Fruit fly (Drosophila melanogaster) whole organism, embryonic: ENCODE measurements around the gene Naam.

Experiments used
- Abd-B ChIP-seq: fragments of 200-800 bp; sonication (Bioruptor generic); optimal IDR thresholded peaks from 2 replicates; lab custom pipeline; 2018; ENCODE audit warnings: missing biosample characterization, mild to moderate bottlenecking, missing genetic modification characterization, moderate library complexity
- Aef1 ChIP-seq: fragments of 200-800 bp; sonication (Bioruptor generic); IDR thresholded peaks from 3 replicates; pipeline ENCODE4 v1.3.6; 2022; ENCODE audit warnings: missing biosample characterization, missing genetic modification characterization
- CG1024 ChIP-seq: fragments of 200-800 bp; sonication (Bioruptor generic); IDR thresholded peaks from 2 replicates; pipeline ENCODE4 v1.3.6; 2022; ENCODE audit warnings: missing biosample characterization, missing genetic modification characterization
- CG10565 ChIP-seq: fragments of 200-800 bp; sonication (Bioruptor generic); optimal IDR thresholded peaks from 3 replicates; lab custom pipeline; 2016; ENCODE audit warnings: missing biosample characterization, mild to moderate bottlenecking, missing genetic modification characterization
- CG12104 ChIP-seq: fragments of 200-800 bp; sonication (Bioruptor generic); optimal IDR thresholded peaks from 3 replicates; lab custom pipeline; 2016; ENCODE audit warnings: missing biosample characterization, missing genetic modification characterization
- CG12299 ChIP-seq: fragments of 200-800 bp; sonication (Bioruptor generic); optimal IDR thresholded peaks from 2 replicates; lab custom pipeline; 2018; ENCODE audit warnings: missing biosample characterization, mild to moderate bottlenecking, missing genetic modification characterization
- CG13624 ChIP-seq: fragments of 200-800 bp; sonication (Bioruptor generic); optimal IDR thresholded peaks from 2 replicates; lab custom pipeline; 2016; ENCODE audit warnings: missing biosample characterization, missing genetic modification characterization
- CG16863 ChIP-seq: fragments of 200-800 bp; sonication (Bioruptor generic); optimal IDR thresholded peaks from 3 replicates; lab custom pipeline; 2016; ENCODE audit warnings: missing biosample characterization, missing genetic modification characterization
- CG17802 ChIP-seq: fragments of 200-800 bp; sonication (Bioruptor generic); optimal IDR thresholded peaks from 2 replicates; lab custom pipeline; 2018; ENCODE audit warnings: missing biosample characterization, mild to moderate bottlenecking, missing genetic modification characterization, moderate library complexity
- CG2199 ChIP-seq: fragments of 200-800 bp; sonication (Bioruptor generic); IDR thresholded peaks from 3 replicates; pipeline ENCODE4 v1.3.6; 2022; ENCODE audit warnings: missing biosample characterization, missing genetic modification characterization
- CG30020 ChIP-seq: fragments of 200-800 bp; optimal IDR thresholded peaks from 2 replicates; lab custom pipeline; 2019; ENCODE audit warnings: missing biosample characterization, mild to moderate bottlenecking, missing genetic modification characterization, moderate library complexity
- CG30403 ChIP-seq: fragments of 200-800 bp; sonication (Bioruptor generic); optimal IDR thresholded peaks from 3 replicates; lab custom pipeline; 2016; ENCODE audit warnings: missing biosample characterization, missing genetic modification characterization
- CG30431 ChIP-seq: fragments of 200-800 bp; sonication (Bioruptor generic); optimal IDR thresholded peaks from 2 replicates; lab custom pipeline; 2017; ENCODE audit warnings: missing biosample characterization, missing genetic modification characterization
- CG31388 ChIP-seq: fragments of 200-800 bp; sonication (Bioruptor generic); optimal IDR thresholded peaks from 2 replicates; lab custom pipeline; 2016; ENCODE audit warnings: missing biosample characterization, missing genetic modification characterization
- CG42726 ChIP-seq: fragments of 200-800 bp; sonication (Bioruptor generic); IDR thresholded peaks from 2 replicates; pipeline ENCODE4 v1.3.6; 2022; ENCODE audit warnings: missing biosample characterization, missing genetic modification characterization; ENCODE audit not compliant: partially characterized antibody
- CG5245 ChIP-seq: fragments of 200-800 bp; sonication (Bioruptor generic); optimal IDR thresholded peaks from 3 replicates; lab custom pipeline; 2016; ENCODE audit warnings: missing biosample characterization, missing genetic modification characterization
- CG7786 ChIP-seq: fragments of 200-800 bp; sonication (Bioruptor generic); optimal IDR thresholded peaks from 2 replicates; lab custom pipeline; 2016; ENCODE audit warnings: missing biosample characterization, missing genetic modification characterization
- Dbx ChIP-seq: fragments of 200-800 bp; sonication (Bioruptor generic); IDR thresholded peaks from 3 replicates; pipeline ENCODE4 v1.3.6; 2022; ENCODE audit warnings: missing biosample characterization, missing genetic modification characterization
- Dref ChIP-seq: fragments of 200-800 bp; sonication (Bioruptor generic); IDR thresholded peaks from 2 replicates; pipeline ENCODE4 v1.3.6; 2022; ENCODE audit warnings: missing biosample characterization, missing genetic modification characterization
- HLH54F ChIP-seq: fragments of 200-800 bp; sonication (Bioruptor generic); optimal IDR thresholded peaks from 3 replicates; lab custom pipeline; 2016; ENCODE audit warnings: missing biosample characterization, missing genetic modification characterization
- Hey ChIP-seq: fragments of 200-800 bp; sonication (Bioruptor generic); optimal IDR thresholded peaks from 3 replicates; lab custom pipeline; 2018; ENCODE audit warnings: missing biosample characterization, mild to moderate bottlenecking, missing genetic modification characterization
- HmgD ChIP-seq: fragments of 200-800 bp; sonication (Bioruptor generic); optimal IDR thresholded peaks from 3 replicates; lab custom pipeline; 2016; ENCODE audit warnings: missing biosample characterization, missing genetic modification characterization
- Med ChIP-seq: fragments of 200-800 bp; sonication (Bioruptor generic); peaks from one replicate; lab custom pipeline; 2016; ENCODE audit warnings: missing biosample characterization, missing genetic modification characterization, mild to moderate bottlenecking, inconsistent platforms, moderate library complexity
- Neu2 ChIP-seq: fragments of 200-800 bp; sonication (Bioruptor generic); optimal IDR thresholded peaks from 3 replicates; lab custom pipeline; 2016; ENCODE audit warnings: missing biosample characterization, missing genetic modification characterization, borderline replicate concordance
- Nf-YA ChIP-seq: fragments of 200-800 bp; sonication (Bioruptor generic); IDR thresholded peaks from 2 replicates; pipeline ENCODE4 v1.3.6; 2022; ENCODE audit warnings: missing biosample characterization, missing genetic modification characterization
- Pdp1 ChIP-seq, 2 experiments: fragments of 200-800 bp; sonication (Bioruptor generic); optimal IDR thresholded peaks; 3 replicates each; lab custom pipeline; 2016; ENCODE audit warnings: missing biosample characterization in 2 of 2, missing genetic modification characterization in 2 of 2, mild to moderate bottlenecking in 1 of 2, moderate library complexity in 1 of 2
- Side ChIP-seq: fragments of 200-800 bp; sonication (Bioruptor generic); optimal IDR thresholded peaks from 2 replicates; lab custom pipeline; 2016; ENCODE audit warnings: missing biosample characterization, missing genetic modification characterization
- al ChIP-seq: fragments of 200-800 bp; sonication (Bioruptor generic); IDR thresholded peaks from 2 replicates; pipeline ENCODE4 v1.3.6; 2022; ENCODE audit warnings: missing biosample characterization, missing genetic modification characterization
- ase ChIP-seq: fragments of 200-800 bp; sonication (Bioruptor generic); IDR thresholded peaks from 3 replicates; pipeline ENCODE4 v1.3.6; 2022; ENCODE audit warnings: missing biosample characterization, missing genetic modification characterization
- cato ChIP-seq: fragments of 200-800 bp; sonication (Bioruptor generic); optimal IDR thresholded peaks from 2 replicates; lab custom pipeline; 2016; ENCODE audit warnings: missing biosample characterization, missing genetic modification characterization, borderline replicate concordance
- chif ChIP-seq, 2 experiments: fragments of 200-800 bp; sonication (Bioruptor generic); optimal IDR thresholded peaks; 3 replicates each; lab custom pipeline; 2016; ENCODE audit warnings: missing biosample characterization in 2 of 2, missing genetic modification characterization in 2 of 2
- corto ChIP-seq: fragments of 200-800 bp; sonication (Bioruptor generic); optimal IDR thresholded peaks from 2 replicates; lab custom pipeline; 2016; ENCODE audit warnings: missing biosample characterization, mild to moderate bottlenecking, missing genetic modification characterization, moderate library complexity
- da ChIP-seq: fragments of 200-800 bp; sonication (Bioruptor generic); optimal IDR thresholded peaks from 2 replicates; lab custom pipeline; 2016; ENCODE audit warnings: missing biosample characterization, missing genetic modification characterization
- dmrt11E ChIP-seq: fragments of 200-800 bp; sonication (Bioruptor generic); optimal IDR thresholded peaks from 3 replicates; lab custom pipeline; 2018; ENCODE audit warnings: missing biosample characterization, mild to moderate bottlenecking, missing genetic modification characterization, moderate library complexity
- esg ChIP-seq: fragments of 200-800 bp; sonication (Bioruptor generic); conservative IDR thresholded peaks from 2 replicates; pipeline ENCODE4 v1.3.6; 2022; ENCODE audit warnings: missing biosample characterization, missing genetic modification characterization
- eyg ChIP-seq: fragments of 200-800 bp; sonication (Bioruptor generic); optimal IDR thresholded peaks from 3 replicates; lab custom pipeline; 2016; ENCODE audit warnings: missing biosample characterization, missing genetic modification characterization
- fu2 ChIP-seq: fragments of 200-800 bp; sonication (Bioruptor generic); optimal IDR thresholded peaks from 2 replicates; lab custom pipeline; 2016; ENCODE audit warnings: missing biosample characterization, missing genetic modification characterization
- gce ChIP-seq: fragments of 200-800 bp; sonication (Bioruptor generic); IDR thresholded peaks from 3 replicates; pipeline ENCODE4 v1.3.6; 2022; ENCODE audit warnings: missing biosample characterization, missing genetic modification characterization
- her ChIP-seq: fragments of 200-800 bp; sonication (Bioruptor generic); optimal IDR thresholded peaks from 2 replicates; lab custom pipeline; 2016; ENCODE audit warnings: missing biosample characterization, missing genetic modification characterization
- kay ChIP-seq: fragments of 200-800 bp; sonication (Bioruptor generic); optimal IDR thresholded peaks from 2 replicates; lab custom pipeline; 2016; ENCODE audit warnings: missing biosample characterization, missing genetic modification characterization
- oc ChIP-seq: fragments of 200-800 bp; sonication (Bioruptor generic); optimal IDR thresholded peaks from 2 replicates; lab custom pipeline; 2018; ENCODE audit warnings: missing biosample characterization, mild to moderate bottlenecking, missing genetic modification characterization, moderate library complexity
- pan ChIP-seq, 4 experiments: fragments of >200 bp in 3 of 4; fragments of 200-800 bp in 1 of 4; sonication (Bioruptor generic) in 1 of 4; optimal IDR thresholded peaks in 3 of 4; IDR thresholded peaks in 1 of 4; 2 replicates each; pipeline versions ENCODE4 v1.3.6 to Lab custom; 2017 to 2022; ENCODE audit warnings: missing biosample characterization in 2 of 4, missing genetic modification characterization in 2 of 4, mixed read lengths in 1 of 4
- pzg ChIP-seq: fragments of 200-800 bp; sonication (Bioruptor generic); optimal IDR thresholded peaks from 3 replicates; lab custom pipeline; 2018; ENCODE audit warnings: missing biosample characterization, mild to moderate bottlenecking, missing genetic modification characterization, moderate library complexity
- repo ChIP-seq: fragments of 200-800 bp; sonication (Bioruptor generic); optimal IDR thresholded peaks from 2 replicates; lab custom pipeline; 2016; ENCODE audit warnings: missing biosample characterization, missing genetic modification characterization
- sna ChIP-seq: fragments of 200-800 bp; sonication (Bioruptor generic); IDR thresholded peaks from 2 replicates; pipeline ENCODE4 v1.3.6; 2022; ENCODE audit warnings: missing biosample characterization, missing genetic modification characterization; ENCODE audit not compliant: partially characterized antibody
- stc ChIP-seq: fragments of 200-800 bp; sonication (Bioruptor generic); IDR thresholded peaks from 2 replicates; pipeline ENCODE4 v1.3.6; 2022; ENCODE audit warnings: missing biosample characterization, missing genetic modification characterization
- tin ChIP-seq: fragments of 200-800 bp; sonication (Bioruptor generic); optimal IDR thresholded peaks from 3 replicates; lab custom pipeline; 2016; ENCODE audit warnings: missing biosample characterization, missing genetic modification characterization
- wdn ChIP-seq: fragments of 200-800 bp; sonication (Bioruptor generic); IDR thresholded peaks from 2 replicates; pipeline ENCODE4 v1.3.6; 2022; ENCODE audit warnings: missing biosample characterization, missing genetic modification characterization
- zf30C ChIP-seq: fragments of 200-800 bp; sonication (Bioruptor generic); optimal IDR thresholded peaks from 3 replicates; lab custom pipeline; 2018; ENCODE audit warnings: missing biosample characterization, mild to moderate bottlenecking, missing genetic modification characterization
- zfh2 ChIP-seq: fragments of 200-800 bp; sonication (Bioruptor generic); optimal IDR thresholded peaks from 2 replicates; lab custom pipeline; 2016; ENCODE audit warnings: missing biosample characterization, missing genetic modification characterization

Gene Naam

dm6 chr3R:19641498-19642065, 29.7 kb upstream of the Naam start (continued):
- peak; percentile 82 for TF ChIP-seq dmrt11E (tag; lab: Kevin White, UChicago)
- TF ChIP-seq Hey, result no peak
- peak; percentile 83 for TF ChIP-seq CG12104 (GFP tag; lab: Kevin White, UChicago)
- peak; percentile 16 for TF ChIP-seq HLH54F
- TF ChIP-seq pzg, result no peak
- no peak for TF ChIP-seq fu2 (GFP tag; lab: Kevin White, UChicago)
- TF ChIP-seq Side, result peak; percentile 8
- TF ChIP-seq esg (GFP tag; lab: Robert Waterston, UW), result peak; percentile 80
- peak; percentile 75 for TF ChIP-seq tin
- peak; percentile 86 for TF ChIP-seq Dbx (GFP tag; lab: Robert Waterston, UW)
- no peak for TF ChIP-seq da (GFP tag; lab: Kevin White, UChicago)
- TF ChIP-seq Pdp1 (GFP tag; optimal IDR thresholded peaks at IDR 0.05; lab: Kevin White, UChicago), result peak; percentile 51 to 76
- TF ChIP-seq CG12299 (tag; lab: Kevin White, UChicago), result peak; percentile 88
- TF ChIP-seq CG13624 (GFP tag; lab: Kevin White, UChicago), result peak; percentile 70
- no peak for TF ChIP-seq CG42726 (GFP tag; lab: Robert Waterston, UW)
- peak; percentile 31 for TF ChIP-seq her
- TF ChIP-seq zfh2 (GFP tag; lab: Kevin White, UChicago), result peak; percentile 40
- peak; percentile 92 for TF ChIP-seq gce (GFP tag; lab: Robert Waterston, UW)
- TF ChIP-seq oc (tag; lab: Kevin White, UChicago), result peak; percentile 86
- TF ChIP-seq Aef1 (GFP tag; lab: Robert Waterston, UW), result peak; percentile 78
- peak; percentile 19 for TF ChIP-seq CG17802 (tag; lab: Kevin White, UChicago)
- peak; percentile 2 to 52 for TF ChIP-seq chif (GFP tag; optimal IDR thresholded peaks at IDR 0.05; lab: Kevin White, UChicago)
- TF ChIP-seq cato (GFP tag; lab: Kevin White, UChicago), result peak; percentile 27
- TF ChIP-seq CG30431 (GFP tag; lab: Kevin White, UChicago), result no peak
- TF ChIP-seq Neu2 (GFP tag; lab: Kevin White, UChicago), result no peak
- no peak for TF ChIP-seq zf30C (GFP tag; lab: Kevin White, UChicago)
- peak; percentile 23 for TF ChIP-seq CG30020
- TF ChIP-seq Nf-YA (GFP tag; lab: Robert Waterston, UW), result peak; percentile 73
- peak; percentile 47 for TF ChIP-seq corto
- TF ChIP-seq wdn (GFP tag; lab: Robert Waterston, UW), result peak; percentile 85
- TF ChIP-seq ase (GFP tag; lab: Robert Waterston, UW), result peak; percentile 85; the same call in 2 of the 3 replicates
- peak; percentile 57 for TF ChIP-seq eyg (GFP tag; lab: Kevin White, UChicago)
- TF ChIP-seq HmgD (GFP tag; lab: Kevin White, UChicago), result no peak
- TF ChIP-seq kay (GFP tag; lab: Kevin White, UChicago), result peak; percentile 70
- peak; percentile 46 for TF ChIP-seq CG5245 (GFP tag; lab: Kevin White, UChicago)
- no peak for TF ChIP-seq Abd-B (GFP tag; lab: Kevin White, UChicago)
- TF ChIP-seq CG30403, result peak; percentile 80
- TF ChIP-seq CG2199 (GFP tag; lab: Robert Waterston, UW), result 0 out of 3 replicates have a peak, but pooled peaks have one; percentile 65
- TF ChIP-seq stc (GFP tag; lab: Robert Waterston, UW), result peak; percentile 92
- no peak for TF ChIP-seq pan (optimal IDR thresholded peaks at IDR 0.05; lab: Kevin White, UChicago)
- peak in 1 of 2 experiments; percentile 94 for TF ChIP-seq pan (GFP tag; optimal IDR thresholded peaks at IDR 0.05 in 1 of 2, IDR thresholded peaks at IDR 0.05 in 1 of 2)
- no peak for TF ChIP-seq Dref
- no peak for TF ChIP-seq sna (GFP tag; lab: Robert Waterston, UW)
- peak; percentile 88 for TF ChIP-seq al (GFP tag; lab: Robert Waterston, UW)
- TF ChIP-seq repo (GFP tag; lab: Kevin White, UChicago), result no peak
- peak; percentile 91 for TF ChIP-seq Med (GFP tag; lab: Kevin White, UChicago)
- peak; percentile 69 for TF ChIP-seq CG31388 (GFP tag; lab: Kevin White, UChicago)
- TF ChIP-seq CG1024 (GFP tag; lab: Robert Waterston, UW), result peak; percentile 54; the same call in 1 of the 2 replicates
- TF ChIP-seq CG10565 (GFP tag; lab: Kevin White, UChicago), result peak; percentile 9
- no peak for TF ChIP-seq CG16863 (GFP tag; lab: Kevin White, UChicago)
- peak; percentile 11 for TF ChIP-seq CG7786
